Worm (Caenorhabditis elegans): ENCODE data around the gene Y51H7C.9.
"Not testable (repeated sequence)": the region's sequence is repeated elsewhere in the genome, so short reads cannot be mapped to it uniquely, and the experiment has no call there.

- not testable (repeated sequence) for TF ChIP-seq flt-1 (GFP tag; IDR thresholded peaks at IDR 0.05); ztf-23 (GFP tag; IDR thresholded peaks at IDR 0.05); klf-2 (GFP tag; conservative IDR thresholded peaks at IDR 0.05)
Measured at ce11 chrII:1454379-1454778, 43.1 kb upstream of the Y51H7C.9 start.

All from whole organism, midembryonic.